Fruit fly (Drosophila melanogaster) whole organism, adult: Measurements from ENCODE around the gene CG32462.
A peak's percentile ranks its signal among the peaks of the same experiment; 100 is the strongest.

Source experiments
- CG11617 ChIP-seq: fragments of 200-800 bp; sonication (Bioruptor generic); optimal IDR thresholded peaks from 2 replicates; lab custom pipeline; 2017; ENCODE audit warnings: mild to moderate bottlenecking, missing biosample characterization, missing genetic modification reagents, missing genetic modification characterization
- CG12768 ChIP-seq: fragments of 200-800 bp; sonication (Bioruptor generic); optimal IDR thresholded peaks from 2 replicates; lab custom pipeline; 2017; ENCODE audit warnings: missing biosample characterization, missing genetic modification characterization, mild to moderate bottlenecking, moderate library complexity, missing genetic modification reagents
- CG14711 ChIP-seq: fragments of 200-800 bp; sonication (Bioruptor generic); optimal IDR thresholded peaks from 2 replicates; lab custom pipeline; 2018; ENCODE audit warnings: missing biosample characterization, mild to moderate bottlenecking, missing genetic modification characterization, moderate library complexity
- CG1620 ChIP-seq: fragments of 200-800 bp; sonication (Bioruptor generic); optimal IDR thresholded peaks from 2 replicates; lab custom pipeline; 2016; ENCODE audit warnings: missing biosample characterization, missing genetic modification characterization
- CG33017 ChIP-seq: fragments of 200-800 bp; sonication (Bioruptor generic); optimal IDR thresholded peaks from 2 replicates; lab custom pipeline; 2018; ENCODE audit warnings: missing biosample characterization, mild to moderate bottlenecking, missing genetic modification characterization, moderate library complexity
- CG5204 ChIP-seq: fragments of 200-800 bp; sonication (Bioruptor generic); optimal IDR thresholded peaks from 2 replicates; lab custom pipeline; 2016; ENCODE audit warnings: missing biosample characterization, missing genetic modification characterization
- CG7045 ChIP-seq: fragments of 200-800 bp; sonication (Bioruptor generic); optimal IDR thresholded peaks from 2 replicates; lab custom pipeline; 2017; ENCODE audit warnings: missing biosample characterization, mild to moderate bottlenecking, missing genetic modification characterization
- CG7101 ChIP-seq: fragments of 200-800 bp; sonication (Bioruptor generic); optimal IDR thresholded peaks from 2 replicates; lab custom pipeline; 2018; ENCODE audit warnings: missing biosample characterization, mild to moderate bottlenecking, missing genetic modification characterization, moderate library complexity
- Clk ChIP-seq: fragments of 200-800 bp; sonication (Bioruptor generic); optimal IDR thresholded peaks from 2 replicates; lab custom pipeline; 2017; ENCODE audit warnings: missing biosample characterization, missing genetic modification characterization
- Crg-1 ChIP-seq: fragments of 200-800 bp; sonication (Bioruptor generic); optimal IDR thresholded peaks from 2 replicates; lab custom pipeline; 2016; ENCODE audit warnings: missing biosample characterization, missing genetic modification characterization
- Hr96 ChIP-seq: fragments of 200-800 bp; sonication (Bioruptor generic); optimal IDR thresholded peaks from 2 replicates; lab custom pipeline; 2016; ENCODE audit warnings: missing biosample characterization, missing genetic modification characterization
- Mnt ChIP-seq: fragments of 200-800 bp; sonication (Bioruptor generic); optimal IDR thresholded peaks from 2 replicates; lab custom pipeline; 2016; ENCODE audit warnings: missing biosample characterization, mild to moderate bottlenecking, missing genetic modification characterization
- bab1 ChIP-seq: fragments of 200-800 bp; sonication (Bioruptor generic); optimal IDR thresholded peaks from 3 replicates; lab custom pipeline; 2019; ENCODE audit warnings: missing biosample characterization, mild to moderate bottlenecking, missing genetic modification characterization, moderate library complexity
- cic ChIP-seq: fragments of 200-800 bp; sonication (Bioruptor generic); optimal IDR thresholded peaks from 2 replicates; lab custom pipeline; 2017; ENCODE audit warnings: missing biosample characterization, mild to moderate bottlenecking, missing genetic modification characterization, moderate library complexity
- cnc ChIP-seq, 2 experiments: fragments of >200 bp; optimal IDR thresholded peaks; 2 replicates each; lab custom pipeline; 2017
- kay ChIP-seq: fragments of 200-800 bp; sonication (Bioruptor generic); peaks from one replicate; lab custom pipeline; 2016; ENCODE audit warnings: missing biosample characterization, missing genetic modification characterization, borderline replicate concordance
- ovo ChIP-seq: fragments of 200-800 bp; sonication (Bioruptor generic); optimal IDR thresholded peaks from 2 replicates; lab custom pipeline; 2016; ENCODE audit warnings: missing biosample characterization, missing genetic modification characterization
- pad ChIP-seq: fragments of 200-800 bp; sonication (Bioruptor generic); optimal IDR thresholded peaks from 3 replicates; lab custom pipeline; 2017; ENCODE audit warnings: missing biosample characterization, missing genetic modification characterization, mild to moderate bottlenecking, moderate library complexity, missing genetic modification reagents
- tj ChIP-seq: fragments of 200-800 bp; sonication (Bioruptor generic); optimal IDR thresholded peaks from 3 replicates; lab custom pipeline; 2017; ENCODE audit warnings: missing biosample characterization, mild to moderate bottlenecking, missing genetic modification characterization, moderate library complexity
- toe ChIP-seq: fragments of 200-800 bp; sonication (Bioruptor generic); optimal IDR thresholded peaks from 2 replicates; lab custom pipeline; 2016; ENCODE audit warnings: missing biosample characterization, missing genetic modification characterization

The CG32462 gene

dm6 chr3L:22839243-22839642, 14.1 kb downstream of the CG32462 start:
- TF ChIP-seq toe (no peak), CG14711 (no peak), CG1620 (GFP tag; lab: Kevin White, UChicago) (no peak), ovo (GFP tag; lab: Kevin White, UChicago) (no peak), CG11617 (GFP tag; lab: Kevin White, UChicago) (no peak), CG33017 (no peak), CG7045 (GFP tag; lab: Kevin White, UChicago) (no peak), pad (GFP tag; lab: Kevin White, UChicago) (no peak), bab1 (GFP tag; lab: Kevin White, UChicago) (no peak), cic (GFP tag; lab: Kevin White, UChicago) (no peak), kay (GFP tag; lab: Kevin White, UChicago) (no peak), Hr96 (GFP tag; lab: Kevin White, UChicago) (no peak)

DNA sequence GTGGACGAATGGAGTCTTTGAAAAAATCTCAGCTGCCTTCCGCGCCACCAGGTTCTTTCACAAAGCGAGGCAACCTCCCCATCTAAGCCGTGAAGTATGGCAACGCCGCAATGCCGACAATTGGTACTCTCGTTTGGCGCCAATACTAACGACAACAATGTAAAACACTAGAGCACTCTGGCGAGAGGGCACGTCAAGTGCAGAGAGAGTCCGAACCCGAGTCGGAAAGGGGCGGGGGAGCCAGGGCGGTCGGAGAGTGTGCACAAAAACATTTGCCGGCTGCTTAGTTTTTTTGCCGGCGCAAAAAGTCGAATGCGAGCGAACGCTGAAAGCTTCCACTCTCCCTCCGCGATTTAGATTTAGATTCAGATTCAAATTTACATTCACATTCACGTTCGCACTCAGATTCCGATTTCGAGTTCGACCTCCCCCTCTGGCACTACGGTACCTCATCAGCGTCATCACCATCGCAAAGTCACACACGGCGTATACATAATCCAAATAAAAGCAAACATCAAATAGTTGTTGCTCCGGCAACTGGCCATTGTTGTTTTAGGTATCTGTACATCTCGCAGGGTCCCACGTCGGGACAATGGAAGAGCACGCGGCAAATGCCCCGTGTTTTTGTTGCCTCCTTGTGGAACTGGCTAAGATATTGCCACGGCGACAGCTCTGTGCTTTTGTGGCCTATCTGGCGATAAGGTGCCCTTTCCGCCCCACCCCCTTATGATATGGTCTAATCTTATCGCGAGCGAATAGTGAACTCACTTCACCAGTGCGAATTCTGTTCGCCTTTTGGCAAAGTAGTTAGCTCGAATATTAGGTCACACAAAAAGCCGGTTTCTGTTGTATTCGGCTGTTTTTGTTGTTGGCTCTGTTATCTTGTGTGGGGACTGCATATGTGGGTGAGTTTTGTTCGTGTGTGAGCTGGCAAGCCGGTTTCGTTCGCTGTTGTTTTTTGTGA, 15.4 kb downstream of the CG32462 start:
- TF ChIP-seq toe = peak; percentile 3
- no peak for TF ChIP-seq Crg-1 (GFP tag; lab: Kevin White, UChicago)
- TF ChIP-seq CG11617 (GFP tag; lab: Kevin White, UChicago) = peak; percentile 4
- TF ChIP-seq CG7045 (GFP tag; lab: Kevin White, UChicago) = no peak
- TF ChIP-seq CG7101 (tag; lab: Kevin White, UChicago) = no peak
- no peak for TF ChIP-seq bab1 (GFP tag; lab: Kevin White, UChicago)
- no peak for TF ChIP-seq CG1620 (GFP tag; lab: Kevin White, UChicago)
- peak; percentile 76 for TF ChIP-seq kay (GFP tag; lab: Kevin White, UChicago)
- peak; percentile 29 for TF ChIP-seq tj (GFP tag; lab: Kevin White, UChicago)
- TF ChIP-seq CG33017 = peak; percentile 19
- TF ChIP-seq Hr96 (GFP tag; lab: Kevin White, UChicago) = peak; percentile 43
- TF ChIP-seq Clk (GFP tag; lab: Kevin White, UChicago) = peak; percentile 53
- no peak for TF ChIP-seq cnc (optimal IDR thresholded peaks at IDR 0.05; lab: Kevin White, UChicago)
- TF ChIP-seq CG12768 (GFP tag; lab: Kevin White, UChicago) = peak; percentile 69
- peak; percentile 13 for TF ChIP-seq pad (GFP tag; lab: Kevin White, UChicago)
- peak; percentile 23 for TF ChIP-seq Mnt (GFP tag; lab: Kevin White, UChicago)
- peak; percentile 77 for TF ChIP-seq cic (GFP tag; lab: Kevin White, UChicago)
- TF ChIP-seq CG14711 = peak; percentile 42
- no peak for TF ChIP-seq CG5204 (GFP tag; lab: Kevin White, UChicago)
- no peak for TF ChIP-seq ovo (GFP tag; lab: Kevin White, UChicago)

DNA sequence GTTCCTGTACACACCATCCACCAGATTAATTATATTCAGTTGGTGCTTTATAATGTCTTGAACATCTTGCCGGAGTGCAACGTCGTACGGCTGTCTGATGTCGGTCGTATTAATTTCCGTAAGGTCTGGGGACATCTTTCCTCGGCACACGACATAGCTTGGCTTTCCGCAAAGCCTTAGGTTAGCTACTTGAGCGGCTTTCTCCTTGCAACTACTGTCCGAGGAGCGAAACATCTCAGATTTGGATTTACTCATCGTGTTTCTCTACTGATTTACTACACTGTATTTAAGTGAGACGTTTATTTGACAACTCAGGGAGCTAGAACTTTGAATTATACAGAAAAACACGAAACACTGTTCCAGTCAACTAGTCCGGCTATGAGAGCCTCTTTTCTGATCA, 16.5 kb downstream of the CG32462 start, which contains the start of the genes CG11226 and CG45428:
CG11226 (plus strand) TSS at position 301 of the 400 bp plus-strand sequence.
CG45428 (minus strand) TSS at position 303 of the 400 bp plus-strand sequence.
- TF ChIP-seq CG14711 (no peak), ovo (GFP tag; lab: Kevin White, UChicago) (no peak), CG12768 (GFP tag; lab: Kevin White, UChicago) (no peak), CG11617 (GFP tag; lab: Kevin White, UChicago) (no peak), cic (GFP tag; lab: Kevin White, UChicago) (no peak), CG7101 (tag; lab: Kevin White, UChicago) (no peak), CG33017 (no peak), cnc (optimal IDR thresholded peaks at IDR 0.05; lab: Kevin White, UChicago) (no peak), tj (GFP tag; lab: Kevin White, UChicago) (no peak), Mnt (GFP tag; lab: Kevin White, UChicago) (no peak), CG5204 (GFP tag; lab: Kevin White, UChicago) (no peak), CG1620 (GFP tag; lab: Kevin White, UChicago) (no peak), Crg-1 (GFP tag; lab: Kevin White, UChicago) (no peak)

- TF ChIP-seq Crg-1 (GFP tag; lab: Kevin White, UChicago) (no peak), tj (GFP tag; lab: Kevin White, UChicago) (peak; percentile 71), cnc (optimal IDR thresholded peaks at IDR 0.05; lab: Kevin White, UChicago) (no peak), CG12768 (GFP tag; lab: Kevin White, UChicago) (peak; percentile 86), CG5204 (GFP tag; lab: Kevin White, UChicago) (no peak), toe (no peak), CG11617 (GFP tag; lab: Kevin White, UChicago) (peak; percentile 74), CG7045 (GFP tag; lab: Kevin White, UChicago) (peak; percentile 67), bab1 (GFP tag; lab: Kevin White, UChicago) (peak; percentile 8), Clk (GFP tag; lab: Kevin White, UChicago) (peak; percentile 75), pad (GFP tag; lab: Kevin White, UChicago) (peak; percentile 77), CG7101 (tag; lab: Kevin White, UChicago) (peak; percentile 35), kay (GFP tag; lab: Kevin White, UChicago) (no peak), ovo (GFP tag; lab: Kevin White, UChicago) (peak; percentile 44), Hr96 (GFP tag; lab: Kevin White, UChicago) (peak; percentile 23), CG33017 (peak; percentile 53), CG14711 (peak; percentile 5), Mnt (GFP tag; lab: Kevin White, UChicago) (peak; percentile 61), cic (GFP tag; lab: Kevin White, UChicago) (peak; percentile 87), CG1620 (GFP tag; lab: Kevin White, UChicago) (no peak)
Observed at dm6 chr3L:22835144-22835964, 18.0 kb downstream of the CG32462 start, which contains the start of gene jim. TSS of gene jim (minus strand) at chr3L:22835194.
